Fruit fly (Drosophila melanogaster) whole organism, prepupa: ENCODE data around the gene CG13992.

Source experiments
- Blimp-1 ChIP-seq: fragments of 200-800 bp; sonication (Bioruptor generic); optimal IDR thresholded peaks from 3 replicates; lab custom pipeline; 2017; ENCODE audit warnings: missing biosample characterization, missing genetic modification characterization, mild to moderate bottlenecking, moderate library complexity, missing genetic modification reagents
- CG10631 ChIP-seq: fragments of 200-800 bp; sonication (Bioruptor generic); optimal IDR thresholded peaks from 2 replicates; lab custom pipeline; 2016; ENCODE audit warnings: missing biosample characterization, missing genetic modification characterization
- CG10669 ChIP-seq: fragments of 200-800 bp; sonication (Bioruptor generic); optimal IDR thresholded peaks from 3 replicates; lab custom pipeline; 2018; ENCODE audit warnings: missing biosample characterization, mild to moderate bottlenecking, missing genetic modification characterization, moderate library complexity
- CG11294 ChIP-seq: fragments of 200-800 bp; sonication (Bioruptor generic); IDR thresholded peaks from 2 replicates; pipeline ENCODE4 v1.3.6; 2022; ENCODE audit warnings: missing biosample characterization, missing genetic modification characterization
- CG11762 ChIP-seq: fragments of 200-800 bp; sonication (Bioruptor generic); optimal IDR thresholded peaks from 3 replicates; lab custom pipeline; 2016; ENCODE audit warnings: missing biosample characterization, missing genetic modification characterization; ENCODE audit not compliant: insufficient read depth
- CG11902 ChIP-seq: fragments of 200-800 bp; sonication (Bioruptor generic); optimal IDR thresholded peaks from 3 replicates; lab custom pipeline; 2016; ENCODE audit warnings: missing biosample characterization, missing genetic modification characterization
- CG15336 ChIP-seq: fragments of 200-800 bp; sonication (Bioruptor generic); IDR thresholded peaks from 2 replicates; pipeline ENCODE4 v1.3.6; 2022; ENCODE audit warnings: missing biosample characterization, missing genetic modification characterization
- CG1621 ChIP-seq: fragments of 200-800 bp; sonication (Bioruptor generic); optimal IDR thresholded peaks from 3 replicates; lab custom pipeline; 2018; ENCODE audit warnings: missing biosample characterization, mild to moderate bottlenecking, missing genetic modification characterization
- CG16779 ChIP-seq: fragments of 200-800 bp; sonication (Bioruptor generic); optimal IDR thresholded peaks from 3 replicates; lab custom pipeline; 2017; ENCODE audit warnings: missing biosample characterization, mild to moderate bottlenecking, missing genetic modification characterization
- CG31627 ChIP-seq: fragments of 200-800 bp; sonication (Bioruptor generic); optimal IDR thresholded peaks from 3 replicates; lab custom pipeline; 2016; ENCODE audit warnings: missing biosample characterization, missing genetic modification characterization
- CG32006 ChIP-seq: fragments of 200-800 bp; sonication (Bioruptor generic); optimal IDR thresholded peaks from 3 replicates; lab custom pipeline; 2017; ENCODE audit warnings: missing biosample characterization, mild to moderate bottlenecking, missing genetic modification characterization
- CG34406 ChIP-seq: fragments of 200-800 bp; sonication (Bioruptor generic); optimal IDR thresholded peaks from 3 replicates; lab custom pipeline; 2016; ENCODE audit warnings: missing biosample characterization, missing genetic modification characterization
- CG3919 ChIP-seq: fragments of 200-800 bp; sonication (Bioruptor generic); optimal IDR thresholded peaks from 3 replicates; lab custom pipeline; 2016; ENCODE audit warnings: missing biosample characterization, missing genetic modification characterization
- CG4318 ChIP-seq: fragments of 200-800 bp; sonication (Bioruptor generic); optimal IDR thresholded peaks from 3 replicates; lab custom pipeline; 2017; ENCODE audit warnings: missing biosample characterization, mild to moderate bottlenecking, missing genetic modification characterization
- CG6163 ChIP-seq: fragments of 200-800 bp; sonication (Bioruptor generic); IDR thresholded peaks from 3 replicates; pipeline ENCODE4 v1.3.6; 2022; ENCODE audit warnings: missing biosample characterization, missing genetic modification characterization
- CG6808 ChIP-seq: fragments of 200-800 bp; sonication (Bioruptor generic); optimal IDR thresholded peaks from 3 replicates; lab custom pipeline; 2017; ENCODE audit warnings: missing biosample characterization, missing genetic modification characterization, mild to moderate bottlenecking, moderate library complexity, missing genetic modification reagents
- CG6854 ChIP-seq: fragments of 200-800 bp; sonication (Bioruptor generic); optimal IDR thresholded peaks from 2 replicates; lab custom pipeline; 2017; ENCODE audit warnings: missing biosample characterization, mild to moderate bottlenecking, missing genetic modification characterization
- CG8119 ChIP-seq: fragments of 200-800 bp; sonication (Bioruptor generic); IDR thresholded peaks from 3 replicates; pipeline ENCODE4 v1.3.6; 2022; ENCODE audit warnings: missing biosample characterization, missing genetic modification characterization
- CG8632 ChIP-seq: fragments of 200-800 bp; sonication (Bioruptor generic); optimal IDR thresholded peaks from 3 replicates; lab custom pipeline; 2016; ENCODE audit warnings: missing biosample characterization, missing genetic modification characterization
- CG9139 ChIP-seq: fragments of 200-800 bp; sonication (Bioruptor generic); optimal IDR thresholded peaks from 3 replicates; lab custom pipeline; 2017; ENCODE audit warnings: missing biosample characterization, mild to moderate bottlenecking, missing genetic modification characterization
- Eip75B ChIP-seq: fragments of 200-800 bp; sonication (Bioruptor generic); optimal IDR thresholded peaks from 3 replicates; lab custom pipeline; 2016; ENCODE audit warnings: missing biosample characterization, missing genetic modification characterization
- Eip78C ChIP-seq: fragments of 200-800 bp; sonication (Bioruptor generic); peaks from one replicate; lab custom pipeline; 2016; ENCODE audit warnings: missing biosample characterization, missing genetic modification characterization
- Eip93F ChIP-seq: fragments of 200-800 bp; sonication (Bioruptor generic); optimal IDR thresholded peaks from 2 replicates; lab custom pipeline; 2016; ENCODE audit warnings: missing biosample characterization, mild to moderate bottlenecking, missing genetic modification characterization
- Ets21C ChIP-seq: fragments of 200-800 bp; sonication (Bioruptor generic); optimal IDR thresholded peaks from 3 replicates; lab custom pipeline; 2016; ENCODE audit warnings: missing biosample characterization, missing genetic modification characterization
- Ets96B ChIP-seq: fragments of 200-800 bp; optimal IDR thresholded peaks from 2 replicates; lab custom pipeline; 2019; ENCODE audit warnings: missing biosample characterization, mild to moderate bottlenecking, missing genetic modification characterization, moderate library complexity
- Gug ChIP-seq: fragments of 200-800 bp; sonication (Bioruptor generic); IDR thresholded peaks from 2 replicates; pipeline ENCODE4 v1.3.6; 2022; ENCODE audit warnings: missing biosample characterization, missing genetic modification characterization
- Hr4 ChIP-seq: fragments of 200-800 bp; sonication (Bioruptor generic); optimal IDR thresholded peaks from 3 replicates; lab custom pipeline; 2016; ENCODE audit warnings: missing biosample characterization, missing genetic modification characterization
- Lpt ChIP-seq: fragments of 200-800 bp; sonication (Bioruptor generic); optimal IDR thresholded peaks from 3 replicates; lab custom pipeline; 2016; ENCODE audit warnings: missing biosample characterization, missing genetic modification characterization
- Met ChIP-seq: fragments of 200-800 bp; sonication (Bioruptor generic); optimal IDR thresholded peaks from 3 replicates; lab custom pipeline; 2016; ENCODE audit warnings: missing biosample characterization, missing genetic modification characterization
- OdsH ChIP-seq: fragments of 200-800 bp; sonication (Bioruptor generic); optimal IDR thresholded peaks from 3 replicates; lab custom pipeline; 2016; ENCODE audit warnings: missing biosample characterization, missing genetic modification characterization
- Smox ChIP-seq: fragments of 200-800 bp; sonication (Bioruptor generic); optimal IDR thresholded peaks from 3 replicates; lab custom pipeline; 2016; ENCODE audit warnings: missing biosample characterization, missing genetic modification characterization
- Sox102F ChIP-seq: fragments of 200-800 bp; sonication (Bioruptor generic); optimal IDR thresholded peaks from 2 replicates; lab custom pipeline; 2016; ENCODE audit warnings: missing biosample characterization, mild to moderate bottlenecking, missing genetic modification characterization
- Sox14 ChIP-seq: fragments of 200-800 bp; sonication (Bioruptor generic); optimal IDR thresholded peaks from 3 replicates; lab custom pipeline; 2016; ENCODE audit warnings: missing biosample characterization, missing genetic modification characterization
- Sox15 ChIP-seq: fragments of 200-800 bp; sonication (Bioruptor generic); optimal IDR thresholded peaks from 3 replicates; lab custom pipeline; 2016; ENCODE audit warnings: missing biosample characterization, missing genetic modification characterization
- acj6 ChIP-seq: fragments of 200-800 bp; sonication (Bioruptor generic); optimal IDR thresholded peaks from 3 replicates; lab custom pipeline; 2016; ENCODE audit warnings: missing biosample characterization, missing genetic modification characterization
- cyc ChIP-seq: fragments of 200-800 bp; sonication (Bioruptor generic); optimal IDR thresholded peaks from 3 replicates; lab custom pipeline; 2016; ENCODE audit warnings: missing biosample characterization, missing genetic modification characterization
- dac ChIP-seq: fragments of 200-800 bp; sonication (Bioruptor generic); optimal IDR thresholded peaks from 2 replicates; lab custom pipeline; 2017; ENCODE audit warnings: missing biosample characterization, mild to moderate bottlenecking, missing genetic modification characterization
- dsx ChIP-seq: fragments of 200-800 bp; optimal IDR thresholded peaks from 3 replicates; lab custom pipeline; 2019; ENCODE audit warnings: missing biosample characterization, mild to moderate bottlenecking, missing genetic modification characterization, moderate library complexity; ENCODE audit not compliant: poor library complexity, severe bottlenecking
- eg ChIP-seq: fragments of 200-800 bp; sonication (Bioruptor generic); IDR thresholded peaks from 3 replicates; pipeline ENCODE4 v1.3.6; 2022; ENCODE audit warnings: missing biosample characterization, missing genetic modification characterization
- esn ChIP-seq: fragments of 200-800 bp; sonication (Bioruptor generic); optimal IDR thresholded peaks from 2 replicates; lab custom pipeline; 2016; ENCODE audit warnings: missing biosample characterization, mild to moderate bottlenecking, missing genetic modification characterization, moderate library complexity
- fd59A ChIP-seq: fragments of 200-800 bp; sonication (Bioruptor generic); optimal IDR thresholded peaks from 2 replicates; lab custom pipeline; 2017; ENCODE audit warnings: missing biosample characterization, mild to moderate bottlenecking, missing genetic modification characterization, missing genetic modification reagents
- fd85E ChIP-seq: fragments of 200-800 bp; sonication (Bioruptor generic); optimal IDR thresholded peaks from 3 replicates; lab custom pipeline; 2016; ENCODE audit warnings: missing biosample characterization, missing genetic modification characterization
- fkh ChIP-seq: fragments of 200-800 bp; sonication (Bioruptor generic); optimal IDR thresholded peaks from 3 replicates; lab custom pipeline; 2017; ENCODE audit warnings: missing biosample characterization, mild to moderate bottlenecking, missing genetic modification characterization, moderate library complexity
- lz ChIP-seq: fragments of 200-800 bp; sonication (Bioruptor generic); optimal IDR thresholded peaks from 3 replicates; lab custom pipeline; 2016; ENCODE audit warnings: missing biosample characterization, missing genetic modification characterization
- net ChIP-seq: fragments of 200-800 bp; sonication (Bioruptor generic); optimal IDR thresholded peaks from 3 replicates; lab custom pipeline; 2016; ENCODE audit warnings: missing biosample characterization, missing genetic modification characterization
- pdm3 ChIP-seq: fragments of 200-800 bp; sonication (Bioruptor generic); optimal IDR thresholded peaks from 3 replicates; lab custom pipeline; 2016; ENCODE audit warnings: missing biosample characterization, missing genetic modification characterization
- spab ChIP-seq: fragments of 200-800 bp; sonication (Bioruptor generic); optimal IDR thresholded peaks from 2 replicates; lab custom pipeline; 2017; ENCODE audit warnings: missing biosample characterization, mild to moderate bottlenecking, missing genetic modification characterization, missing genetic modification reagents
- ss ChIP-seq, 2 experiments: fragments of 200-800 bp; sonication (Bioruptor generic); optimal IDR thresholded peaks; 2 replicates in 1 of 2; 3 replicates in 1 of 2; lab custom pipeline; 2017 to 2018; ENCODE audit warnings: mild to moderate bottlenecking in 2 of 2, missing biosample characterization in 2 of 2, missing genetic modification characterization in 2 of 2, moderate library complexity in 1 of 2
- vri ChIP-seq: fragments of 200-800 bp; sonication (Bioruptor generic); optimal IDR thresholded peaks from 3 replicates; lab custom pipeline; 2016; ENCODE audit warnings: missing biosample characterization, mild to moderate bottlenecking, missing genetic modification characterization

The CG13992 gene

dm6 chr2L:5972588-5973236 is 5.2 kb upstream of the CG13992 start:
- TF ChIP-seq Lpt (GFP tag; lab: Kevin White, UChicago) (no peak), Smox (no peak), Eip78C (GFP tag; lab: Kevin White, UChicago) (peak; percentile 39), net (GFP tag; lab: Kevin White, UChicago) (no peak)
- TF ChIP-seq, all 60 proteins: peak for 1

DNA sequence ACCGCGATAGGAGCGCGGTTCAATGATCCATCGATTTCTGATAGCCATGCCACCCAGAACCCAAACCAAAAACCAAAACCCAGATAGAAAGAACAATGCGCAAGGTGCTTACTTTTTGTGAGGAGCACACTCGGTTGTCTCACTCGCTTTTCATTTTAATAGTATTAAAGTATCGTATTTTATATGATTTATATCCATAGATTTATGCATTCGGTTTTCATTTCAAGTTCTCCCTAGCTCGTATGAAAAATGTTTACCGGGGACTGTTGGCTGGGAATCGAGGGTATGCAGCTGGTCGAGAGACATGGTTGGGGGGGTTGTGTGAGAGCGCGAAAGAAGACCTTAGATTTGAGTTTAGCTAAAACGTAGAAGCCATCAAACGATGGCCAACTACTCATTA is 4.5 kb upstream of the CG13992 start:
- TF ChIP-seq spab (GFP tag; lab: Kevin White, UChicago) (no peak), CG31627 (GFP tag; lab: Kevin White, UChicago) (peak; percentile 52), fkh (GFP tag; lab: Kevin White, UChicago) (no peak), acj6 (no peak), CG6163 (GFP tag; lab: Robert Waterston, UW) (no peak), net (GFP tag; lab: Kevin White, UChicago) (no peak), Lpt (GFP tag; lab: Kevin White, UChicago) (no peak), vri (GFP tag; lab: Kevin White, UChicago) (peak; percentile 38), Gug (GFP tag; lab: Robert Waterston, UW) (no peak), OdsH (GFP tag; lab: Kevin White, UChicago) (no peak), CG11294 (GFP tag; lab: Robert Waterston, UW) (no peak), Hr4 (GFP tag; lab: Kevin White, UChicago) (no peak), CG32006 (no peak), CG10631 (GFP tag; lab: Kevin White, UChicago) (no peak), CG8119 (GFP tag; lab: Robert Waterston, UW) (no peak), CG11762 (GFP tag; lab: Kevin White, UChicago) (no peak), CG34406 (no peak), CG10669 (GFP tag; lab: Kevin White, UChicago) (no peak), lz (peak; percentile 44), Sox14 (peak; percentile 23), dac (GFP tag; lab: Kevin White, UChicago) (no peak), Ets96B (no peak), CG9139 (no peak), dsx (GFP tag; lab: Kevin White, UChicago) (no peak), esn (GFP tag; lab: Kevin White, UChicago) (peak; percentile 57), cyc (GFP tag; lab: Kevin White, UChicago) (peak; percentile 25), CG16779 (tag; lab: Kevin White, UChicago) (no peak), CG3919 (GFP tag; lab: Kevin White, UChicago) (no peak), pdm3 (GFP tag; lab: Kevin White, UChicago) (no peak), Ets21C (GFP tag; lab: Kevin White, UChicago) (peak; percentile 4), CG8632 (GFP tag; lab: Kevin White, UChicago) (no peak), ss (GFP tag; optimal IDR thresholded peaks at IDR 0.05; lab: Kevin White, UChicago) (no peak), CG15336 (peak; percentile 36; the same call in 1 of the 2 replicates), Blimp-1 (no peak), fd59A (no peak), CG4318 (no peak), Sox102F (peak; percentile 14), CG1621 (tag; lab: Kevin White, UChicago) (no peak), Eip78C (GFP tag; lab: Kevin White, UChicago) (peak; percentile 73), Eip75B (GFP tag; lab: Kevin White, UChicago) (no peak), Eip93F (no peak), CG6808 (GFP tag; lab: Kevin White, UChicago) (no peak), CG11902 (GFP tag; lab: Kevin White, UChicago) (no peak), fd85E (GFP tag; lab: Kevin White, UChicago) (no peak), Sox15 (GFP tag; lab: Kevin White, UChicago) (no peak), Met (GFP tag; lab: Kevin White, UChicago) (peak; percentile 34), CG6854 (GFP tag; lab: Kevin White, UChicago) (no peak), eg (GFP tag; lab: Robert Waterston, UW) (no peak)
